Fruit fly (Drosophila melanogaster): ENCODE results near the gene CG18641.

CG18641 gene

dm6 chr2L:2375655-2376417 is 39.3 kb downstream of the CG18641 start, which contains the start of gene Atxn7 (continued):
- TF ChIP-seq H2.0 (GFP tag; IDR thresholded peaks at IDR 0.05) = peak; percentile 8; the same call in 1 of the 2 replicates
- peak; percentile 61 for TF ChIP-seq CG10543 (GFP tag; optimal IDR thresholded peaks at IDR 0.05)
- TF ChIP-seq insv (GFP tag; optimal IDR thresholded peaks at IDR 0.05) = peak in 1 of 2 experiments; percentile 41
- TF ChIP-seq sr (GFP tag; IDR thresholded peaks at IDR 0.05) = peak; percentile 78
- peak; percentile 88 for TF ChIP-seq oc (tag; optimal IDR thresholded peaks at IDR 0.05)
- no peak for TF ChIP-seq ro (GFP tag; IDR thresholded peaks at IDR 0.05)
- TF ChIP-seq z (GFP tag; IDR thresholded peaks at IDR 0.05) = no peak
- no peak for TF ChIP-seq pan (optimal IDR thresholded peaks at IDR 0.05)
- TF ChIP-seq pan (GFP tag; optimal IDR thresholded peaks at IDR 0.05 in 1 of 2, IDR thresholded peaks at IDR 0.05 in 1 of 2) = peak in 1 of 2 experiments; percentile 72
- TF ChIP-seq B-H2 (GFP tag; optimal IDR thresholded peaks at IDR 0.05) = peak; percentile 72
- no peak for TF ChIP-seq CG6683 (GFP tag; optimal IDR thresholded peaks at IDR 0.05)
- peak; percentile 89 for TF ChIP-seq CG7987 (GFP tag; optimal IDR thresholded peaks at IDR 0.05)
- peak; percentile 58 for TF ChIP-seq CG10366 (GFP tag; IDR thresholded peaks at IDR 0.05)
- no peak for TF ChIP-seq ab (GFP tag; optimal IDR thresholded peaks at IDR 0.05)
- TF ChIP-seq eve (GFP tag; optimal IDR thresholded peaks at IDR 0.05) = no peak
- TF ChIP-seq B-H1 (GFP tag; IDR thresholded peaks at IDR 0.05) = no peak
- peak; percentile 16 for TF ChIP-seq CG6854 (GFP tag; optimal IDR thresholded peaks at IDR 0.05)
- no peak for TF ChIP-seq hth (optimal IDR thresholded peaks at IDR 0.05)
- no peak for TF ChIP-seq CG4730 (GFP tag; IDR thresholded peaks at IDR 0.05)
- TF ChIP-seq pum (GFP tag; optimal IDR thresholded peaks at IDR 0.05) = no peak
- no peak for TF ChIP-seq CG10565 (GFP tag; optimal IDR thresholded peaks at IDR 0.05)
- TF ChIP-seq CG9609 (GFP tag; optimal IDR thresholded peaks at IDR 0.05) = peak; percentile 42
- TF ChIP-seq kni (GFP tag; optimal IDR thresholded peaks at IDR 0.05) = peak; percentile 56
- TF ChIP-seq HmgZ (tag; optimal IDR thresholded peaks at IDR 0.05) = peak; percentile 87
- TF ChIP-seq CG13296 (GFP tag; optimal IDR thresholded peaks at IDR 0.05) = peak; percentile 79
- TF ChIP-seq usp (GFP tag; optimal IDR thresholded peaks at IDR 0.05) = no peak
- peak; percentile 69 for TF ChIP-seq dm (GFP tag; optimal IDR thresholded peaks at IDR 0.05)
- peak; percentile 48; the same call in 1 of the 2 replicates for TF ChIP-seq CG4360 (GFP tag; IDR thresholded peaks at IDR 0.05)
- peak; percentile 36; the same call in 1 of the 2 replicates for TF ChIP-seq CG3847 (GFP tag; IDR thresholded peaks at IDR 0.05)
- TF ChIP-seq CG33213 (GFP tag; optimal IDR thresholded peaks at IDR 0.05) = peak; percentile 83
- peak; percentile 58 for TF ChIP-seq CG18262 (tag; optimal IDR thresholded peaks at IDR 0.05)
- peak; percentile 99 for TF ChIP-seq chinmo (GFP tag; IDR thresholded peaks at IDR 0.05; ENCODE audit: partially characterized antibody)
- TF ChIP-seq Lpt (GFP tag; optimal IDR thresholded peaks at IDR 0.05) = no peak
- peak; percentile 59; the same call in 1 of the 2 replicates for TF ChIP-seq HLH3B (GFP tag; IDR thresholded peaks at IDR 0.05)
- peak; percentile 21 for TF ChIP-seq tx (GFP tag; optimal IDR thresholded peaks at IDR 0.05)
- TF ChIP-seq CG2875 (GFP tag; optimal IDR thresholded peaks at IDR 0.05) = peak; percentile 73
- TF ChIP-seq CG12769 (tag; optimal IDR thresholded peaks at IDR 0.05) = peak; percentile 28
- peak; percentile 41 for TF ChIP-seq Blimp-1 (GFP tag; optimal IDR thresholded peaks at IDR 0.05)
- no peak for TF ChIP-seq CkIIα-i1 (GFP tag; IDR thresholded peaks at IDR 0.05)
- peak; percentile 97 for TF ChIP-seq stwl (tag; optimal IDR thresholded peaks at IDR 0.05)
- peak; percentile 68 for TF ChIP-seq CG10209 (GFP tag; optimal IDR thresholded peaks at IDR 0.05)
- TF ChIP-seq gfzf (GFP tag; optimal IDR thresholded peaks at IDR 0.05) = peak; percentile 27
- TF ChIP-seq Six4 (GFP tag; optimal IDR thresholded peaks at IDR 0.05) = no peak
- peak; percentile 65 for TF ChIP-seq CG15269 (tag; optimal IDR thresholded peaks at IDR 0.05)
- TF ChIP-seq NK7.1 (GFP tag; optimal IDR thresholded peaks at IDR 0.05) = peak; percentile 71
- TF ChIP-seq nau (GFP tag; optimal IDR thresholded peaks at IDR 0.05) = peak; percentile 48
- TF ChIP-seq TFAM (GFP tag; optimal IDR thresholded peaks at IDR 0.05) = no peak
- peak; percentile 97 for TF ChIP-seq CG7963 (GFP tag; IDR thresholded peaks at IDR 0.05; ENCODE audit: partially characterized antibody)
- TF ChIP-seq phol (tag; optimal IDR thresholded peaks at IDR 0.05) = peak; percentile 68
- TF ChIP-seq vvl (GFP tag; IDR thresholded peaks at IDR 0.05) = peak; percentile 91

All from whole organism, embryonic.